Fruit fly (Drosophila melanogaster) whole organism, embryonic: Measurements from ENCODE around the gene CG5390.

Experiments used
- CG17802 ChIP-seq: fragments of 200-800 bp; sonication (Bioruptor generic); optimal IDR thresholded peaks from 2 replicates; lab custom pipeline; 2018; ENCODE audit warnings: missing biosample characterization, mild to moderate bottlenecking, missing genetic modification characterization, moderate library complexity
- ewg ChIP-seq: fragments of 200-800 bp; sonication (Bioruptor generic); optimal IDR thresholded peaks from 3 replicates; lab custom pipeline; 2017; ENCODE audit warnings: mild to moderate bottlenecking, missing biosample characterization, missing genetic modification reagents, missing genetic modification characterization

dm6 chr2L:10314327-10315210 lies 8.2 kb upstream of the CG5390 start, which contains the start of the genes Usp14 and CG4972:
- TF ChIP-seq ewg (GFP tag; lab: Kevin White, UChicago) (peak; percentile 13), CG17802 (peak; percentile 86)
